Worm (Caenorhabditis elegans): ENCODE measurements around the gene hmg-4.

The hmg-4 gene

ce11 chrIII:7381546-7382171 is at the start of gene hmg-4, which contains the start of gene T20B12.3:
TSS of gene hmg-4 (minus strand) at chrIII:7381596.
TSS of gene T20B12.3 (plus strand) at chrIII:7382115.
- TF ChIP-seq set-16 (GFP tag; IDR thresholded peaks at IDR 0.05) (no peak), hmg-1.1 (GFP tag; IDR thresholded peaks at IDR 0.05) (no peak), Y5F2A.4 (GFP tag; optimal IDR thresholded peaks at IDR 0.05) (no peak), skn-1 (tag; optimal IDR thresholded peaks at IDR 0.05) (no peak), mes-2 (tag; optimal IDR thresholded peaks at IDR 0.05; ENCODE audit: poor library complexity, severe bottlenecking) (peak; percentile 62), D1046.2 (GFP tag; IDR thresholded peaks at IDR 0.05) (no peak), nhr-42 (GFP tag; IDR thresholded peaks at IDR 0.05) (no peak), daf-8 (GFP tag; IDR thresholded peaks at IDR 0.05) (no peak), lsy-2 (tag; optimal IDR thresholded peaks at IDR 0.05) (peak in 1 of 2 experiments; percentile 98), fkh-10 (GFP tag; optimal IDR thresholded peaks at IDR 0.05) (no peak), ceh-20 (GFP tag; IDR thresholded peaks at IDR 0.05) (no peak), cey-2 (tag; optimal IDR thresholded peaks at IDR 0.05; ENCODE audit: borderline replicate concordance, insufficient read depth) (no peak), saeg-2 (GFP tag; IDR thresholded peaks at IDR 0.05) (no peak), dpl-1 (GFP tag; optimal IDR thresholded peaks at IDR 0.05) (peak; percentile 61), daf-19 (GFP tag; conservative IDR thresholded peaks at IDR 0.05) (no peak), daf-12 (tag; optimal IDR thresholded peaks at IDR 0.05) (no peak), aha-1 (tag) (no peak), nhr-6 (tag; optimal IDR thresholded peaks at IDR 0.05) (no peak), nhr-28 (tag; optimal IDR thresholded peaks at IDR 0.05) (no peak), mdl-1 (tag; optimal IDR thresholded peaks at IDR 0.05) (no peak), nhr-76 (tag; optimal IDR thresholded peaks at IDR 0.05) (no peak), attf-4 (tag; optimal IDR thresholded peaks at IDR 0.05) (no peak), mxl-2 (GFP tag; conservative IDR thresholded peaks at IDR 0.05) (no peak), ztf-11 (tag; optimal IDR thresholded peaks at IDR 0.05) (no peak), pha-4 (GFP tag; IDR thresholded peaks at IDR 0.05) (no peak), pha-4 (tag; optimal IDR thresholded peaks at IDR 0.05) (no peak), F10B5.3 (tag; optimal IDR thresholded peaks at IDR 0.05) (no peak), Y75B8A.6 (GFP tag; IDR thresholded peaks at IDR 0.05) (no peak), R02D3.7 (tag; optimal IDR thresholded peaks at IDR 0.05) (no peak), daf-16 (GFP tag; optimal IDR thresholded peaks at IDR 0.05) (no peak), daf-16 (tag; optimal IDR thresholded peaks at IDR 0.05) (peak; percentile 36), lin-13 (GFP tag; optimal IDR thresholded peaks at IDR 0.05) (no peak), zip-11 (GFP tag; IDR thresholded peaks at IDR 0.05) (no peak), lin-29 (GFP tag; IDR thresholded peaks at IDR 0.05) (no peak), aly-2 (tag; optimal IDR thresholded peaks at IDR 0.05) (no peak), dve-1 (tag; optimal IDR thresholded peaks at IDR 0.05; ENCODE audit: insufficient read depth) (peak; percentile 15), nhr-102 (tag; optimal IDR thresholded peaks at IDR 0.05) (no peak), mxl-3 (GFP tag; optimal IDR thresholded peaks at IDR 0.05) (no peak), dmd-8 (GFP tag; IDR thresholded peaks at IDR 0.05) (no peak), ceh-32 (tag; optimal IDR thresholded peaks at IDR 0.05; ENCODE audit: poor library complexity) (no peak), ceh-62 (tag; optimal IDR thresholded peaks at IDR 0.05) (no peak), hlh-30 (tag; optimal IDR thresholded peaks at IDR 0.05; ENCODE audit: insufficient read depth) (peak; percentile 51), ztf-7 (tag; optimal IDR thresholded peaks at IDR 0.05) (no peak), pqm-1 (tag; optimal IDR thresholded peaks at IDR 0.05) (no peak), T20F7.1 (GFP tag; optimal IDR thresholded peaks at IDR 0.05) (peak; percentile 44), nhr-41 (GFP tag; IDR thresholded peaks at IDR 0.05) (no peak), mep-1 (tag; optimal IDR thresholded peaks at IDR 0.05) (peak; percentile 34), ceh-28 (tag; optimal IDR thresholded peaks at IDR 0.05) (no peak), nhr-77 (tag; optimal IDR thresholded peaks at IDR 0.05) (no peak), lin-38 (GFP tag; IDR thresholded peaks at IDR 0.05) (peak; percentile 53), hif-1 (tag; optimal IDR thresholded peaks at IDR 0.05) (no peak), dmd-6 (GFP tag; IDR thresholded peaks at IDR 0.05) (no peak)

Data from whole organism, L4 larva.